Worm (Caenorhabditis elegans) whole organism, dauer: ENCODE data around the gene acox-3.
"Not testable (repeated sequence)": the region's sequence is repeated elsewhere in the genome, so short reads cannot be mapped to it uniquely, and the experiment has no call there.

Source experiments
- unc-62 ChIP-seq: sonication (generic microtip); optimal IDR thresholded peaks from 2 replicates; lab custom pipeline; 2017; ENCODE audit warnings: missing biosample characterization, missing genetic modification reagents, missing genetic modification characterization

Gene acox-3

DNA sequence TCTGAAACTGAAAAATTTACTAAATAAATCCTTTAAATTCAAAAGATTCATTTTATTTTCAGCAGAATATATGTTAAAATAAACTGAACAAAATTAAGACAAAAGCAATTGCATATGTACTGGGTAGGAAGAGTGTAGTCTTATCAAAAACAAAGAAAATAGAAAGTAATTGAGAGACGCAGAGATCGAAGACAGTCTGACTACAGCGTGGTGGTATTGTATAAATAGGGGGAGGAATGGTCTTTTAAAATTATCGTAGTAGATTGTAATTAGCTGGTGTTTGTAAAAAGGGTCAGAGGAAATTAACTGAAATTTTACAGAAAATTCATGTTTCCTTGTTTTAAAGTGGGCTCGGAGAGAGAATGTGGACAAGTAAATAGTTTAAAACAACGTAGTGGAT is at the start of gene acox-3:
Gene acox-3 (minus strand): TSS at position 7 of the 400 bp plus-strand sequence.
- TF ChIP-seq unc-62 (GFP tag; lab: Kevin White, UChicago), result no peak

- TF ChIP-seq unc-62 (GFP tag; lab: Kevin White, UChicago), result no peak
These were observed 45.8 kb upstream of the acox-3 start, which contains the start of gene hil-2 for ce11 chrIV:6294081-6294480. hil-2 (plus strand) TSS chrIV:6294240.

DNA sequence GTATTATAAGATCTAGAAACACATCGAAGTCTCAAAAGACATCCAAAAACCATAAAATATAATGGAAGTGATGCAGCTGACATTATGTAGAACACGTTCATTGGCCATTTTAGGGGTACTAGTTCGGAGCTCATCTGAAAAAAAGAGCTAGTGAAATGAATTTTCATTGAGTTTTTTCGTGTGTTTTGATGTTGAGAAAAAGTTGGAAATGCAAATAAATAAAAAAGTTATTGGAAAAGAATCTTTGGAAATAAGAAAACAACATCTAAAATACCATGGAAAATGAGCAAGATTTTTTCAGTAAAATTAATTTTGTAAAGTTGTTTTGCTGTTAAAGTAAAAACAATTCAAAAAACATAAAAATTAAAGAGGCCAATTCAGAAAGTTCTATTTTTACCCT is 42.4 kb upstream of the acox-3 start, which contains the start of gene srv-24:
Gene srv-24 (minus strand): TSS at position 101 of the 400 bp plus-strand sequence.
- no peak for TF ChIP-seq unc-62 (GFP tag; lab: Kevin White, UChicago)

ce11 chrIV:6284277-6284676 is 36.0 kb upstream of the acox-3 start, which contains the start of gene ops-1:
ops-1 (minus strand) TSS chrIV:6284377.
- no peak for TF ChIP-seq unc-62 (GFP tag; lab: Kevin White, UChicago)

ce11 chrIV:6282143-6282542 is 33.9 kb upstream of the acox-3 start, which contains the start of gene srv-32:
srv-32 (minus strand) TSS chrIV:6282243.
- TF ChIP-seq unc-62 (GFP tag; lab: Kevin White, UChicago), result no peak

DNA sequence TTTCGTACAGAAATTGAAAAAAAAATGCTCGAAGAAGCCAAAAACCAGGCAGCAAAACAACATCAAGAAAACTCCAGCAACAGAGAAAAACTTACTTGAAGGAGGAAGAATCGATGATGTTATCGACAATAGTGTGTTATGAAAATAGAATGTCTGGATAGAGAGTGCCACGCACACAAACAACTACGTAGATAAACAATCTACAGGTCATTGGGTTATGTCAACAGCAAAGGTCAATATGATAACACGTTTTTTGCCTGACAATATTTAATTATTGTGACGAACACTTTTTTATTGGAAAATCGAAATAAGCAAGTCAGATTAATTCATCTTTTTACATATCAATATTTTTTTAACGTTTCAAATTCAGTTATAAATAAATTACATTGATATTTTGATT is 31.1 kb upstream of the acox-3 start, which contains the start of gene sams-5:
Gene sams-5 (minus strand): TSS at position 131 of the 400 bp plus-strand sequence.
- no peak for TF ChIP-seq unc-62 (GFP tag; lab: Kevin White, UChicago)

ce11 chrIV:6275671-6276209 is 27.4 kb upstream of the acox-3 start, which contains the start of the genes aat-4 and T13A10.1:
aat-4 (minus strand) TSS chrIV:6275721.
T13A10.1 (plus strand) TSS chrIV:6276081.
- no peak for TF ChIP-seq unc-62 (GFP tag; lab: Kevin White, UChicago)

DNA sequence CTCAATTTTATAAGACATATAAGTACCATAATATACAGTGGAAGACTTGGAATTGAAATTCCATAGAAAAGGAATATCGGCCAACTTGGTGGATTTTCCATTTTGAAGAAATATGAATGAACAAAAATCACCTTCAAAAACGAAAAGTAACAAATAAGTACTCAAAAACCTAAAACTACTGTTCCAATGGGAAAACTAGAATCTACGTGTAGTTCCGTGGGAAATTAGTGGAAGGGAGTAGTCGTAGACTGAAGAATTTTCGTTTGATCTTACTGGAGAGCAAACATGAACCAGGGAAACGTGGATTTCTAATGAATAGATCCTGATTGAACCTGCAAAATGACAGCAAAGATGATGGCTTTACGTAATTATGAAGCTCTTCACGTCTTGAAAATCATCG is 23.6 kb upstream of the acox-3 start, which contains the start of gene srv-31:
Gene srv-31 (minus strand): TSS at position 101 of the 400 bp plus-strand sequence.
- TF ChIP-seq unc-62 (GFP tag; lab: Kevin White, UChicago), result no peak

- TF ChIP-seq unc-62 (GFP tag; lab: Kevin White, UChicago), result no peak
These were observed 21.1 kb upstream of the acox-3 start, which contains the start of gene srv-30 for ce11 chrIV:6269346-6269745. srv-30 (minus strand) TSS chrIV:6269446.

ce11 chrIV:6266499-6266898 is 18.2 kb upstream of the acox-3 start, which contains the start of gene srv-29:
srv-29 (minus strand) TSS chrIV:6266599.
- no peak for TF ChIP-seq unc-62 (GFP tag; lab: Kevin White, UChicago)

- no peak for TF ChIP-seq unc-62 (GFP tag; lab: Kevin White, UChicago)
These were observed 15.0 kb upstream of the acox-3 start, which contains the start of gene srv-28 for ce11 chrIV:6263244-6263643. srv-28 (minus strand) TSS chrIV:6263344.

- no peak for TF ChIP-seq unc-62 (GFP tag; lab: Kevin White, UChicago)
These were observed 11.4 kb upstream of the acox-3 start, which contains the start of gene nlp-16 for ce11 chrIV:6259732-6260131. nlp-16 (minus strand) TSS chrIV:6259832.

- TF ChIP-seq unc-62 (GFP tag; lab: Kevin White, UChicago), result no peak
These were observed 10.7 kb upstream of the acox-3 start for ce11 chrIV:6258967-6259366.

ce11 chrIV:6254635-6255034 is 6.3 kb upstream of the acox-3 start, which contains the start of gene T13A10.64:
T13A10.64 (plus strand) TSS chrIV:6254935.
- no peak for TF ChIP-seq unc-62 (GFP tag; lab: Kevin White, UChicago)

DNA sequence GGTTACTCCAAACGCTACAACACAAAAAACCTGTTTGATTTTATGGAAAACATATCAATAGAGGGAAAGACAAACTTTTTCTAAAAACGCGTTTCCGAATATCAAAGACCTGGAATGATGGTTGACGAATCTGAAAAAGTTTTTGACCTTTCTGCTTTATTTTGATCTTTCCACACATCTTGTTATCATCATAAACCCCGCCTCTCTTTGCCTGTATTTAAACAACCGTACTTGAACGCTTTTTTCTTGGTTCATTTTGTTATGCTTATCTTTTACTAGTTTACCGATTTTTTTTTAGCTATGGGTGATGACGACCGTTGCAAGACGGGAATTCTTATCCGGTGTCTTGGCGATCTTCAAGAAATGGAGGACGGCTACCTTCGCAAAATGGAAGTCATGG is 4.7 kb upstream of the acox-3 start, which contains the start of gene T13A10.2:
Gene T13A10.2 (plus strand): TSS at position 301 of the 400 bp plus-strand sequence.
- not testable (repeated sequence) for TF ChIP-seq unc-62 (GFP tag; lab: Kevin White, UChicago)

ce11 chrIV:6249591-6249990 is 1.3 kb upstream of the acox-3 start, which contains the start of gene F58F9.1:
F58F9.1 (plus strand) TSS chrIV:6249841.
- no peak for TF ChIP-seq unc-62 (GFP tag; lab: Kevin White, UChicago)
